Fruit fly (Drosophila melanogaster) whole organism, embryonic: ENCODE data around the gene CG12951.

Source experiments
- Adf1 ChIP-seq: fragments of 200-800 bp; sonication (Bioruptor generic); IDR thresholded peaks from 2 replicates; pipeline ENCODE4 v1.3.6; 2022; ENCODE audit warnings: missing biosample characterization, missing genetic modification characterization
- Bdp1 ChIP-seq: fragments of 200-800 bp; sonication (Bioruptor generic); optimal IDR thresholded peaks from 3 replicates; lab custom pipeline; 2016; ENCODE audit warnings: missing biosample characterization, missing genetic modification characterization
- CG12219 ChIP-seq: fragments of 200-800 bp; sonication (Bioruptor generic); optimal IDR thresholded peaks from 3 replicates; lab custom pipeline; 2018; ENCODE audit warnings: missing biosample characterization, mild to moderate bottlenecking, missing genetic modification characterization
- CG12299 ChIP-seq: fragments of 200-800 bp; sonication (Bioruptor generic); optimal IDR thresholded peaks from 2 replicates; lab custom pipeline; 2018; ENCODE audit warnings: missing biosample characterization, mild to moderate bottlenecking, missing genetic modification characterization
- CG12391 ChIP-seq: fragments of 200-800 bp; sonication (Bioruptor generic); optimal IDR thresholded peaks from 3 replicates; lab custom pipeline; 2018; ENCODE audit warnings: missing biosample characterization, mild to moderate bottlenecking, missing genetic modification characterization, moderate library complexity
- CG12942 ChIP-seq: fragments of 200-800 bp; sonication (Bioruptor generic); optimal IDR thresholded peaks from 3 replicates; lab custom pipeline; 2016; ENCODE audit warnings: missing biosample characterization, missing genetic modification characterization
- CG14050 ChIP-seq: fragments of 200-800 bp; sonication (Bioruptor generic); IDR thresholded peaks from 3 replicates; pipeline ENCODE4 v1.3.6; 2022; ENCODE audit warnings: missing biosample characterization, missing genetic modification characterization
- CG16813 ChIP-seq: fragments of 200-800 bp; sonication (Bioruptor generic); IDR thresholded peaks from 3 replicates; pipeline ENCODE4 v1.3.6; 2022; ENCODE audit warnings: missing biosample characterization, missing genetic modification characterization; ENCODE audit not compliant: partially characterized antibody
- CG17912 ChIP-seq: fragments of 200-800 bp; sonication (Bioruptor generic); optimal IDR thresholded peaks from 2 replicates; lab custom pipeline; 2018; ENCODE audit warnings: missing biosample characterization, mild to moderate bottlenecking, missing genetic modification characterization
- CG18011 ChIP-seq: fragments of 200-800 bp; sonication (Bioruptor generic); optimal IDR thresholded peaks from 2 replicates; lab custom pipeline; 2017; ENCODE audit warnings: missing biosample characterization, missing genetic modification characterization, mild to moderate bottlenecking, moderate library complexity, missing genotype
- CG18476 ChIP-seq: fragments of 200-800 bp; sonication (Bioruptor generic); optimal IDR thresholded peaks from 2 replicates; lab custom pipeline; 2016; ENCODE audit warnings: missing biosample characterization, mild to moderate bottlenecking, missing genetic modification characterization
- CG32772 ChIP-seq: fragments of 200-800 bp; sonication (Bioruptor generic); IDR thresholded peaks from 2 replicates; pipeline ENCODE4 v1.3.6; 2022; ENCODE audit warnings: missing biosample characterization, missing genetic modification characterization
- CG4282 ChIP-seq: fragments of 200-800 bp; sonication (Bioruptor generic); optimal IDR thresholded peaks from 2 replicates; lab custom pipeline; 2016; ENCODE audit warnings: missing biosample characterization, missing genetic modification characterization
- CG6272 ChIP-seq: fragments of 200-800 bp; sonication (Bioruptor generic); IDR thresholded peaks from 2 replicates; pipeline ENCODE4 v1.3.6; 2022; ENCODE audit warnings: missing biosample characterization, missing genetic modification characterization
- CG7271 ChIP-seq: fragments of 200-800 bp; sonication (Bioruptor generic); optimal IDR thresholded peaks from 2 replicates; lab custom pipeline; 2018; ENCODE audit warnings: missing biosample characterization, mild to moderate bottlenecking, missing genetic modification characterization, moderate library complexity
- CG7963 ChIP-seq: fragments of 200-800 bp; sonication (Bioruptor generic); IDR thresholded peaks from 3 replicates; pipeline ENCODE4 v1.3.6; 2022; ENCODE audit warnings: missing biosample characterization, missing genetic modification characterization; ENCODE audit not compliant: partially characterized antibody
- D ChIP-seq, 2 experiments: fragments of 200-800 bp in 1 of 2; fragments of >200 bp in 1 of 2; sonication (Bioruptor generic) in 1 of 2; optimal IDR thresholded peaks; 2 replicates in 1 of 2; 3 replicates in 1 of 2; lab custom pipeline; 2017; ENCODE audit warnings: mild to moderate bottlenecking in 1 of 2, missing biosample characterization in 1 of 2, missing genetic modification characterization in 1 of 2, missing genetic modification reagents in 1 of 2
- Dad ChIP-seq: fragments of 200-800 bp; sonication (Bioruptor generic); optimal IDR thresholded peaks from 3 replicates; lab custom pipeline; 2016; ENCODE audit warnings: missing biosample characterization, missing genetic modification characterization
- Dip3 ChIP-seq: fragments of 200-800 bp; sonication (Bioruptor generic); optimal IDR thresholded peaks from 3 replicates; lab custom pipeline; 2016; ENCODE audit warnings: missing biosample characterization, missing genetic modification characterization
- Drgx ChIP-seq: fragments of 200-800 bp; sonication (Bioruptor generic); IDR thresholded peaks from 2 replicates; pipeline ENCODE4 v1.3.6; 2022; ENCODE audit warnings: missing biosample characterization, missing genetic modification characterization
- Elba2 ChIP-seq: fragments of 200-800 bp; sonication (Bioruptor generic); optimal IDR thresholded peaks from 3 replicates; lab custom pipeline; 2016; ENCODE audit warnings: missing biosample characterization, missing genetic modification characterization
- Fer1 ChIP-seq: fragments of 200-800 bp; sonication (Bioruptor generic); optimal IDR thresholded peaks from 2 replicates; lab custom pipeline; 2017; ENCODE audit warnings: missing biosample characterization, mild to moderate bottlenecking, missing genetic modification characterization
- HmgZ ChIP-seq: fragments of 200-800 bp; sonication (Bioruptor generic); optimal IDR thresholded peaks from 2 replicates; lab custom pipeline; 2018; ENCODE audit warnings: missing biosample characterization, mild to moderate bottlenecking, missing genetic modification characterization
- Nf-YC ChIP-seq: fragments of 200-800 bp; optimal IDR thresholded peaks from 3 replicates; lab custom pipeline; 2019; ENCODE audit warnings: missing biosample characterization, mild to moderate bottlenecking, missing genetic modification characterization, moderate library complexity
- Opbp ChIP-seq: fragments of 200-800 bp; sonication (Bioruptor generic); IDR thresholded peaks from 3 replicates; pipeline ENCODE4 v1.3.6; 2022; ENCODE audit warnings: missing biosample characterization, missing genetic modification characterization; ENCODE audit not compliant: partially characterized antibody
- Sox102F ChIP-seq: fragments of 200-800 bp; sonication (Bioruptor generic); optimal IDR thresholded peaks from 2 replicates; lab custom pipeline; 2018; ENCODE audit warnings: missing biosample characterization, mild to moderate bottlenecking, missing genetic modification characterization, moderate library complexity
- Xbp1 ChIP-seq: fragments of 200-800 bp; sonication (Bioruptor generic); optimal IDR thresholded peaks from 3 replicates; lab custom pipeline; 2016; ENCODE audit warnings: missing biosample characterization, mild to moderate bottlenecking, missing genetic modification characterization
- aop ChIP-seq: fragments of 200-800 bp; sonication (Bioruptor generic); IDR thresholded peaks from 2 replicates; pipeline ENCODE4 v1.3.6; 2022; ENCODE audit warnings: missing biosample characterization, missing genetic modification characterization
- btn ChIP-seq: fragments of 200-800 bp; sonication (Bioruptor generic); optimal IDR thresholded peaks from 2 replicates; lab custom pipeline; 2016; ENCODE audit warnings: missing biosample characterization, missing genetic modification characterization
- chif ChIP-seq, 2 experiments: fragments of 200-800 bp; sonication (Bioruptor generic); optimal IDR thresholded peaks; 3 replicates each; lab custom pipeline; 2016; ENCODE audit warnings: missing biosample characterization in 2 of 2, missing genetic modification characterization in 2 of 2
- chm ChIP-seq: fragments of 200-800 bp; sonication (Bioruptor generic); IDR thresholded peaks from 2 replicates; pipeline ENCODE4 v1.3.6; 2022; ENCODE audit warnings: missing biosample characterization, missing genetic modification characterization
- cwo ChIP-seq: fragments of 200-800 bp; sonication (Bioruptor generic); optimal IDR thresholded peaks from 3 replicates; lab custom pipeline; 2017; ENCODE audit warnings: missing biosample characterization, missing genetic modification characterization, mild to moderate bottlenecking, moderate library complexity, missing genetic modification reagents
- dysf ChIP-seq: fragments of 200-800 bp; sonication (Bioruptor generic); IDR thresholded peaks from 3 replicates; pipeline ENCODE4 v1.3.6; 2022; ENCODE audit warnings: missing biosample characterization, missing genetic modification characterization
- ems ChIP-seq: fragments of 200-800 bp; sonication (Bioruptor generic); optimal IDR thresholded peaks from 3 replicates; lab custom pipeline; 2016; ENCODE audit warnings: missing biosample characterization, missing genetic modification characterization
- eyg ChIP-seq: fragments of 200-800 bp; sonication (Bioruptor generic); optimal IDR thresholded peaks from 3 replicates; lab custom pipeline; 2016; ENCODE audit warnings: missing biosample characterization, missing genetic modification characterization
- fd102C ChIP-seq: fragments of 200-800 bp; sonication (Bioruptor generic); optimal IDR thresholded peaks from 2 replicates; lab custom pipeline; 2018; ENCODE audit warnings: missing biosample characterization, mild to moderate bottlenecking, missing genetic modification characterization, moderate library complexity
- fd3F ChIP-seq: fragments of 200-800 bp; sonication (Bioruptor generic); optimal IDR thresholded peaks from 2 replicates; lab custom pipeline; 2018; ENCODE audit warnings: missing biosample characterization, mild to moderate bottlenecking, missing genetic modification characterization, moderate library complexity
- gsb ChIP-seq: fragments of 200-800 bp; sonication (Bioruptor generic); IDR thresholded peaks from 2 replicates; pipeline ENCODE4 v1.3.6; 2022; ENCODE audit warnings: missing biosample characterization, missing genetic modification characterization
- her ChIP-seq: fragments of 200-800 bp; sonication (Bioruptor generic); optimal IDR thresholded peaks from 2 replicates; lab custom pipeline; 2016; ENCODE audit warnings: missing biosample characterization, missing genetic modification characterization
- hkb ChIP-seq, 2 experiments: fragments of 200-800 bp in 1 of 2; fragments of >200 bp in 1 of 2; sonication (Bioruptor generic) in 1 of 2; IDR thresholded peaks in 1 of 2; optimal IDR thresholded peaks in 1 of 2; 2 replicates each; pipeline versions ENCODE4 v1.3.6 to Lab custom; 2017 to 2022; ENCODE audit warnings: missing biosample characterization in 1 of 2, missing genetic modification characterization in 1 of 2
- nerfin-2 ChIP-seq: fragments of 200-800 bp; sonication (Bioruptor generic); IDR thresholded peaks from 2 replicates; pipeline ENCODE4 v1.3.6; 2022; ENCODE audit warnings: missing biosample characterization, missing genetic modification characterization; ENCODE audit not compliant: partially characterized antibody
- pzg ChIP-seq: fragments of 200-800 bp; sonication (Bioruptor generic); optimal IDR thresholded peaks from 3 replicates; lab custom pipeline; 2018; ENCODE audit warnings: missing biosample characterization, mild to moderate bottlenecking, missing genetic modification characterization, moderate library complexity
- salm ChIP-seq: fragments of 200-800 bp; sonication (Bioruptor generic); optimal IDR thresholded peaks from 2 replicates; lab custom pipeline; 2018; ENCODE audit warnings: missing biosample characterization, mild to moderate bottlenecking, missing genetic modification characterization
- sens-2 ChIP-seq: fragments of 200-800 bp; sonication (Bioruptor generic); IDR thresholded peaks from 2 replicates; pipeline ENCODE4 v1.3.6; 2022; ENCODE audit warnings: missing biosample characterization, missing genetic modification characterization
- seq ChIP-seq: fragments of 200-800 bp; sonication (Bioruptor generic); IDR thresholded peaks from 2 replicates; pipeline ENCODE4 v1.3.6; 2022; ENCODE audit warnings: missing biosample characterization, missing genetic modification characterization
- sim ChIP-seq: fragments of 200-800 bp; sonication (Bioruptor generic); IDR thresholded peaks from 2 replicates; pipeline ENCODE4 v1.3.6; 2022; ENCODE audit warnings: missing biosample characterization, missing genetic modification characterization
- slbo ChIP-seq: fragments of 200-800 bp; sonication (Bioruptor generic); IDR thresholded peaks from 2 replicates; pipeline ENCODE4 v1.3.6; 2022; ENCODE audit warnings: missing biosample characterization, missing genetic modification characterization
- sqz ChIP-seq: fragments of 200-800 bp; sonication (Bioruptor generic); optimal IDR thresholded peaks from 3 replicates; lab custom pipeline; 2018; ENCODE audit warnings: missing biosample characterization, mild to moderate bottlenecking, missing genetic modification characterization

CG12951 gene

dm6 chr3R:9339176-9340075, 9.3 kb upstream of the CG12951 start (continued):
- TF ChIP-seq Opbp (no peak), Adf1 (GFP tag; lab: Robert Waterston, UW) (no peak; the same call in 1 of the 2 replicates), gsb (GFP tag; lab: Robert Waterston, UW) (no peak), nerfin-2 (GFP tag; lab: Robert Waterston, UW) (no peak), dysf (GFP tag; lab: Robert Waterston, UW) (no peak), Dad (GFP tag; lab: Kevin White, UChicago) (no peak), CG17912 (GFP tag; lab: Kevin White, UChicago) (no peak), CG4282 (peak; percentile 38), seq (GFP tag; lab: Robert Waterston, UW) (no peak), fd102C (GFP tag; lab: Kevin White, UChicago) (no peak), fd3F (GFP tag; lab: Kevin White, UChicago) (no peak), D (optimal IDR thresholded peaks at IDR 0.05; lab: Kevin White, UChicago) (no peak), D (GFP tag; optimal IDR thresholded peaks at IDR 0.05; lab: Kevin White, UChicago) (peak; percentile 85), cwo (peak; percentile 36), chm (GFP tag; lab: Robert Waterston, UW) (peak; percentile 61), slbo (GFP tag; lab: Robert Waterston, UW) (no peak), chif (GFP tag; optimal IDR thresholded peaks at IDR 0.05; lab: Kevin White, UChicago) (peak in 1 of 2 experiments; percentile 66), Bdp1 (GFP tag; lab: Kevin White, UChicago) (no peak), sens-2 (GFP tag; lab: Robert Waterston, UW) (no peak), Sox102F (GFP tag; lab: Kevin White, UChicago) (peak; percentile 79), CG32772 (GFP tag; lab: Robert Waterston, UW) (no peak), Xbp1 (GFP tag; lab: Kevin White, UChicago) (peak; percentile 59), CG7271 (no peak), sim (GFP tag; lab: Robert Waterston, UW) (no peak), CG16813 (GFP tag; lab: Robert Waterston, UW) (no peak), Dip3 (GFP tag; lab: Kevin White, UChicago) (no peak), HmgZ (tag; lab: Kevin White, UChicago) (peak; percentile 7), hkb (optimal IDR thresholded peaks at IDR 0.05; lab: Kevin White, UChicago) (no peak), hkb (GFP tag; IDR thresholded peaks at IDR 0.05; lab: Robert Waterston, UW) (peak; percentile 48), CG6272 (GFP tag; lab: Robert Waterston, UW) (no peak), CG18011 (GFP tag; lab: Kevin White, UChicago) (no peak), ems (GFP tag; lab: Kevin White, UChicago) (peak; percentile 22), CG12942 (GFP tag; lab: Kevin White, UChicago) (peak; percentile 17), CG7963 (GFP tag; lab: Robert Waterston, UW) (no peak), CG12391 (tag; lab: Kevin White, UChicago) (peak; percentile 83), CG12219 (GFP tag; lab: Kevin White, UChicago) (peak; percentile 25), Fer1 (GFP tag; lab: Kevin White, UChicago) (peak; percentile 23), eyg (GFP tag; lab: Kevin White, UChicago) (no peak), CG14050 (GFP tag; lab: Robert Waterston, UW) (no peak), pzg (GFP tag; lab: Kevin White, UChicago) (no peak), btn (GFP tag; lab: Kevin White, UChicago) (peak; percentile 40), CG12299 (tag; lab: Kevin White, UChicago) (peak; percentile 13), salm (tag; lab: Kevin White, UChicago) (peak; percentile 60), her (GFP tag; lab: Kevin White, UChicago) (no peak), CG18476 (GFP tag; lab: Kevin White, UChicago) (peak; percentile 51), sqz (GFP tag; lab: Kevin White, UChicago) (peak; percentile 52), aop (GFP tag; lab: Robert Waterston, UW) (no peak), Nf-YC (tag; lab: Kevin White, UChicago) (no peak), Elba2 (GFP tag; lab: Kevin White, UChicago) (no peak), Drgx (GFP tag; lab: Robert Waterston, UW) (peak; percentile 62; the same call in 1 of the 2 replicates)
